Fruit fly (Drosophila melanogaster) whole organism, prepupa: ENCODE measurements around the gene Syx18.

Source experiments
- Blimp-1 ChIP-seq: fragments of 200-800 bp; sonication (Bioruptor generic); optimal IDR thresholded peaks from 3 replicates; lab custom pipeline; 2017; ENCODE audit warnings: missing biosample characterization, missing genetic modification characterization, mild to moderate bottlenecking, moderate library complexity, missing genetic modification reagents
- CG10631 ChIP-seq: fragments of 200-800 bp; sonication (Bioruptor generic); optimal IDR thresholded peaks from 2 replicates; lab custom pipeline; 2016; ENCODE audit warnings: missing biosample characterization, missing genetic modification characterization
- CG11294 ChIP-seq: fragments of 200-800 bp; sonication (Bioruptor generic); IDR thresholded peaks from 2 replicates; pipeline ENCODE4 v1.3.6; 2022; ENCODE audit warnings: missing biosample characterization, missing genetic modification characterization
- CG11902 ChIP-seq: fragments of 200-800 bp; sonication (Bioruptor generic); optimal IDR thresholded peaks from 3 replicates; lab custom pipeline; 2016; ENCODE audit warnings: missing biosample characterization, missing genetic modification characterization
- CG15336 ChIP-seq: fragments of 200-800 bp; sonication (Bioruptor generic); IDR thresholded peaks from 2 replicates; pipeline ENCODE4 v1.3.6; 2022; ENCODE audit warnings: missing biosample characterization, missing genetic modification characterization
- CG1621 ChIP-seq: fragments of 200-800 bp; sonication (Bioruptor generic); optimal IDR thresholded peaks from 3 replicates; lab custom pipeline; 2018; ENCODE audit warnings: missing biosample characterization, mild to moderate bottlenecking, missing genetic modification characterization
- CG3032 ChIP-seq: fragments of 200-800 bp; optimal IDR thresholded peaks from 2 replicates; lab custom pipeline; 2019; ENCODE audit warnings: missing biosample characterization, mild to moderate bottlenecking, missing genetic modification characterization, moderate library complexity
- CG31627 ChIP-seq: fragments of 200-800 bp; sonication (Bioruptor generic); optimal IDR thresholded peaks from 3 replicates; lab custom pipeline; 2016; ENCODE audit warnings: missing biosample characterization, missing genetic modification characterization
- CG32006 ChIP-seq: fragments of 200-800 bp; sonication (Bioruptor generic); optimal IDR thresholded peaks from 3 replicates; lab custom pipeline; 2017; ENCODE audit warnings: missing biosample characterization, mild to moderate bottlenecking, missing genetic modification characterization
- CG3919 ChIP-seq: fragments of 200-800 bp; sonication (Bioruptor generic); optimal IDR thresholded peaks from 3 replicates; lab custom pipeline; 2016; ENCODE audit warnings: missing biosample characterization, missing genetic modification characterization
- CG4318 ChIP-seq: fragments of 200-800 bp; sonication (Bioruptor generic); optimal IDR thresholded peaks from 3 replicates; lab custom pipeline; 2017; ENCODE audit warnings: missing biosample characterization, mild to moderate bottlenecking, missing genetic modification characterization
- CG6163 ChIP-seq: fragments of 200-800 bp; sonication (Bioruptor generic); IDR thresholded peaks from 3 replicates; pipeline ENCODE4 v1.3.6; 2022; ENCODE audit warnings: missing biosample characterization, missing genetic modification characterization
- CG6792 ChIP-seq: fragments of 200-800 bp; sonication (Bioruptor generic); optimal IDR thresholded peaks from 3 replicates; lab custom pipeline; 2016; ENCODE audit warnings: missing biosample characterization, missing genetic modification characterization
- CG7368 ChIP-seq: fragments of 200-800 bp; sonication (Bioruptor generic); optimal IDR thresholded peaks from 3 replicates; lab custom pipeline; 2016; ENCODE audit warnings: missing biosample characterization, missing genetic modification characterization
- CG8119 ChIP-seq: fragments of 200-800 bp; sonication (Bioruptor generic); IDR thresholded peaks from 3 replicates; pipeline ENCODE4 v1.3.6; 2022; ENCODE audit warnings: missing biosample characterization, missing genetic modification characterization
- CG8632 ChIP-seq: fragments of 200-800 bp; sonication (Bioruptor generic); optimal IDR thresholded peaks from 3 replicates; lab custom pipeline; 2016; ENCODE audit warnings: missing biosample characterization, missing genetic modification characterization
- CG9139 ChIP-seq: fragments of 200-800 bp; sonication (Bioruptor generic); optimal IDR thresholded peaks from 3 replicates; lab custom pipeline; 2017; ENCODE audit warnings: missing biosample characterization, mild to moderate bottlenecking, missing genetic modification characterization
- Eip78C ChIP-seq: fragments of 200-800 bp; sonication (Bioruptor generic); peaks from one replicate; lab custom pipeline; 2016; ENCODE audit warnings: missing biosample characterization, missing genetic modification characterization
- Eip93F ChIP-seq: fragments of 200-800 bp; sonication (Bioruptor generic); optimal IDR thresholded peaks from 2 replicates; lab custom pipeline; 2016; ENCODE audit warnings: missing biosample characterization, mild to moderate bottlenecking, missing genetic modification characterization
- Gug ChIP-seq: fragments of 200-800 bp; sonication (Bioruptor generic); IDR thresholded peaks from 2 replicates; pipeline ENCODE4 v1.3.6; 2022; ENCODE audit warnings: missing biosample characterization, missing genetic modification characterization
- Hr38 ChIP-seq: sonication (Bioruptor generic); optimal IDR thresholded peaks from 2 replicates; lab custom pipeline; 2016; ENCODE audit warnings: missing biosample characterization, missing genetic modification characterization
- Lpt ChIP-seq: fragments of 200-800 bp; sonication (Bioruptor generic); optimal IDR thresholded peaks from 3 replicates; lab custom pipeline; 2016; ENCODE audit warnings: missing biosample characterization, missing genetic modification characterization
- Met ChIP-seq: fragments of 200-800 bp; sonication (Bioruptor generic); optimal IDR thresholded peaks from 3 replicates; lab custom pipeline; 2016; ENCODE audit warnings: missing biosample characterization, missing genetic modification characterization
- OdsH ChIP-seq: fragments of 200-800 bp; sonication (Bioruptor generic); optimal IDR thresholded peaks from 3 replicates; lab custom pipeline; 2016; ENCODE audit warnings: missing biosample characterization, missing genetic modification characterization
- Sox102F ChIP-seq: fragments of 200-800 bp; sonication (Bioruptor generic); optimal IDR thresholded peaks from 2 replicates; lab custom pipeline; 2016; ENCODE audit warnings: missing biosample characterization, mild to moderate bottlenecking, missing genetic modification characterization
- Sox14 ChIP-seq: fragments of 200-800 bp; sonication (Bioruptor generic); optimal IDR thresholded peaks from 3 replicates; lab custom pipeline; 2016; ENCODE audit warnings: missing biosample characterization, missing genetic modification characterization
- Sox15 ChIP-seq: fragments of 200-800 bp; sonication (Bioruptor generic); optimal IDR thresholded peaks from 3 replicates; lab custom pipeline; 2016; ENCODE audit warnings: missing biosample characterization, missing genetic modification characterization
- achi ChIP-seq: fragments of 200-800 bp; sonication (Bioruptor generic); optimal IDR thresholded peaks from 3 replicates; lab custom pipeline; 2016; ENCODE audit warnings: missing biosample characterization, missing genetic modification characterization
- cyc ChIP-seq: fragments of 200-800 bp; sonication (Bioruptor generic); optimal IDR thresholded peaks from 3 replicates; lab custom pipeline; 2016; ENCODE audit warnings: missing biosample characterization, missing genetic modification characterization
- dac ChIP-seq: fragments of 200-800 bp; sonication (Bioruptor generic); optimal IDR thresholded peaks from 2 replicates; lab custom pipeline; 2017; ENCODE audit warnings: missing biosample characterization, mild to moderate bottlenecking, missing genetic modification characterization
- dsx ChIP-seq: fragments of 200-800 bp; optimal IDR thresholded peaks from 3 replicates; lab custom pipeline; 2019; ENCODE audit warnings: missing biosample characterization, mild to moderate bottlenecking, missing genetic modification characterization, moderate library complexity; ENCODE audit not compliant: poor library complexity, severe bottlenecking
- eg ChIP-seq: fragments of 200-800 bp; sonication (Bioruptor generic); IDR thresholded peaks from 3 replicates; pipeline ENCODE4 v1.3.6; 2022; ENCODE audit warnings: missing biosample characterization, missing genetic modification characterization
- esn ChIP-seq: fragments of 200-800 bp; sonication (Bioruptor generic); optimal IDR thresholded peaks from 2 replicates; lab custom pipeline; 2016; ENCODE audit warnings: missing biosample characterization, mild to moderate bottlenecking, missing genetic modification characterization, moderate library complexity
- fd85E ChIP-seq: fragments of 200-800 bp; sonication (Bioruptor generic); optimal IDR thresholded peaks from 3 replicates; lab custom pipeline; 2016; ENCODE audit warnings: missing biosample characterization, missing genetic modification characterization
- net ChIP-seq: fragments of 200-800 bp; sonication (Bioruptor generic); optimal IDR thresholded peaks from 3 replicates; lab custom pipeline; 2016; ENCODE audit warnings: missing biosample characterization, missing genetic modification characterization
- pdm3 ChIP-seq: fragments of 200-800 bp; sonication (Bioruptor generic); optimal IDR thresholded peaks from 3 replicates; lab custom pipeline; 2016; ENCODE audit warnings: missing biosample characterization, missing genetic modification characterization
- salr ChIP-seq, 2 experiments: fragments of 200-800 bp; sonication (Bioruptor generic); optimal IDR thresholded peaks; 3 replicates each; lab custom pipeline; 2016 to 2018; ENCODE audit warnings: missing biosample characterization in 2 of 2, missing genetic modification characterization in 2 of 2, mild to moderate bottlenecking in 1 of 2
- spab ChIP-seq: fragments of 200-800 bp; sonication (Bioruptor generic); optimal IDR thresholded peaks from 2 replicates; lab custom pipeline; 2017; ENCODE audit warnings: missing biosample characterization, mild to moderate bottlenecking, missing genetic modification characterization, missing genetic modification reagents
- svp ChIP-seq: fragments of 200-800 bp; sonication (Bioruptor generic); peaks from one replicate; lab custom pipeline; 2016; ENCODE audit warnings: missing biosample characterization, missing genetic modification characterization
- vri ChIP-seq: fragments of 200-800 bp; sonication (Bioruptor generic); optimal IDR thresholded peaks from 3 replicates; lab custom pipeline; 2016; ENCODE audit warnings: missing biosample characterization, mild to moderate bottlenecking, missing genetic modification characterization

Gene Syx18

DNA sequence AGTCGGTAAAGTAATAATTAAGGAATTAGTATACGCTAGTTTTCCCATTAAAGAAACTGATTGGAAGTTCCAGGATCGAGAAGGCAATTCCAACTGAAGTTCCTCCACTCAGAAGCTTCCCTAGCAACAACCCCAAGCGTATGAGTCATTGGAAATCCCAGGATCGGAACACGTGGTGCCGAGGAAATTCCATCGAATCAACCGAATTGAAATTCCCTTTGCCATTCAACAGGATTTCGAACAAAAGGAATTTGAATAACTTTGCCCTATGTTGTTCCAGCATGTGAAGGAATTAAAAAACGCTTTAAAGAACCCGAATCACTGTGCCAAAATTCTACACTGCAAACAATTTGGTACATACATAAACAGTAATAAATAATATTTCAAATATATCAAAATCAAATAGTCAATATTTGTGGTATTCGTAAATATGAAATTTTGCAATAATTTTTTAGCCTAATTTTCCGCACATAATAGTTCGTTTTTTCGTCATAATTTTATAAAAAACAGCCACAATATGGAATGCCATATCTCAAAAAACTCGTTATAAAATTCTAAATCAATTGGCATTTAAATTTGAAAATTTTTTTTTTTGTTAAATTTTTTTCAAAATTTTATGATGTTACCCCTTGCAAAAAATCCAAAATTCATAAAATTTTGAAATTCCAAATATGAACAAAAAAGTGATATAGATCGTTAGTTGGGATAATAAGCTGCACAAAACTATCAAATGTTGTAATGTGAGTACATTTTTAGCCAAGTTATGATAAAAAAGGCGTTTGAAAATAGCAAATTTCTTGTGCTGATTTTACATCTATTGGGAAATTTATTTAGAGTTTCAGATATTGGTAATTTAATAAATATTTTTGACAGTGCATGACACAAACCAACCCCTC lies 45.0 kb downstream of the Syx18 start (continued):
- TF ChIP-seq CG7368, result no peak
- no peak for TF ChIP-seq CG4318 (GFP tag; lab: Kevin White, UChicago)
- no peak for TF ChIP-seq CG3032 (tag; lab: Kevin White, UChicago)
- TF ChIP-seq pdm3, result no peak
- TF ChIP-seq net (GFP tag; lab: Kevin White, UChicago), result no peak
- peak; percentile 44 for TF ChIP-seq esn
- TF ChIP-seq eg, result no peak
- TF ChIP-seq Blimp-1 (GFP tag; lab: Kevin White, UChicago), result no peak
- peak; percentile 68 for TF ChIP-seq Eip78C (GFP tag; lab: Kevin White, UChicago)
- TF ChIP-seq Eip93F (GFP tag; lab: Kevin White, UChicago), result no peak
- TF ChIP-seq CG15336 (GFP tag; lab: Robert Waterston, UW), result no peak
- TF ChIP-seq vri, result no peak
- no peak for TF ChIP-seq Gug
- TF ChIP-seq CG11294 (GFP tag; lab: Robert Waterston, UW), result no peak
- TF ChIP-seq salr (GFP tag; optimal IDR thresholded peaks at IDR 0.05; lab: Kevin White, UChicago), result no peak
- no peak for TF ChIP-seq OdsH (GFP tag; lab: Kevin White, UChicago)
- no peak for TF ChIP-seq CG11902 (GFP tag; lab: Kevin White, UChicago)
- no peak for TF ChIP-seq dac
- no peak for TF ChIP-seq CG6163
- TF ChIP-seq CG32006 (GFP tag; lab: Kevin White, UChicago), result peak; percentile 6
- no peak for TF ChIP-seq CG6792 (GFP tag; lab: Kevin White, UChicago)
- peak; percentile 5 for TF ChIP-seq CG10631 (GFP tag; lab: Kevin White, UChicago)
- no peak for TF ChIP-seq spab (GFP tag; lab: Kevin White, UChicago)
- no peak for TF ChIP-seq Lpt

DNA sequence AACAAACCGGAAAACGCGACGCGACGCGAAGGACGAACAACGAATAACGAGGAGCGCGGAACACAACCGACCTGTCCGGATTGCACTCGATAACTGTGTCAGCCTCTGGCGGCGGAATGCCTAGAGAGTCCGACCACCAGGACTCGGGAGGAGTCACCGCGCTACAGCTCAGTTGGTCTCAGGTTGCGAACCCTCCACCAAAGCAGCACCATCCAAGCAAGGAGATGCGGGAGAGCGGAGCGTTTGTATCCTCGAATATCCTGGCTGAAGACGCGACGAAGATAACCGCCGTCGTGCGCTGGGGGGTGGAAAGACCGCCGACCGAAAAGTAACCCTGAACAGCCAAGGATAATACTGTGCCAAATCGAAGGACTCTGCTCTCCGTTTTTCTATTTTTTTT lies 48.0 kb downstream of the Syx18 start:
- TF ChIP-seq esn, result no peak
- TF ChIP-seq spab (GFP tag; lab: Kevin White, UChicago), result no peak
- TF ChIP-seq CG31627, result no peak
- no peak for TF ChIP-seq Eip93F (GFP tag; lab: Kevin White, UChicago)
- no peak for TF ChIP-seq CG3032 (tag; lab: Kevin White, UChicago)
- no peak for TF ChIP-seq Blimp-1 (GFP tag; lab: Kevin White, UChicago)
- TF ChIP-seq CG6163, result no peak
- TF ChIP-seq CG9139 (GFP tag; lab: Kevin White, UChicago), result no peak
- TF ChIP-seq CG11294 (GFP tag; lab: Robert Waterston, UW), result no peak
- TF ChIP-seq Lpt, result no peak
- no peak for TF ChIP-seq CG8632 (GFP tag; lab: Kevin White, UChicago)
- TF ChIP-seq fd85E (GFP tag; lab: Kevin White, UChicago), result no peak
- no peak for TF ChIP-seq Sox102F
- TF ChIP-seq eg, result no peak
- TF ChIP-seq Gug, result no peak

DNA sequence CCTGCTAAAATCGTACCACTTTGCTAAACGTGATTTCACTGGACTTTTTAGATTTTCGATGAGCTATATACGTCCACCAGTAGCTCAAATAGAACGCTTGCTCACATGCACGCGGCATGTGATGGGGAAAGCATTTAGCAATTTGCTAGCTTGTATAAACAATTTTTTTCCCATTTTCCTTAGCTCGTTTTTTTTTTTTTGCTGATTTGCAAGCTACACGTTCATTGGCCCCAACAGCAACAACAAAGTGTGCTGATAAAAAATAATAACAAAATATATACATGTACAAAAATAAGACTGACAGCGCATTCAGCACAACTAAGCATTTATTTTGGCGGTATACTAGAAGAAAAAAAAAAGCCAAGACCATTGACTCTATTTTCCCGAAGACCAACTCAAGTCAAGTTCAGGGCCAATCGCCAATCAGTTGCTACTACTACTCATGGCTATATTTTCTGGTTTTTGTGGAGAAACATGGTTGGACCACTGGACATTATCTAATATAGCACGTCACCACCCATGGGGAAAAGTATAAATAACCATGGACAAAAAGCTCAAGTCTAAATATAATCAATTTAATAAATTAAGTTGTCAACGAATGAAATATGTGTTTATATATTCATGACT lies 49.5 kb downstream of the Syx18 start:
- TF ChIP-seq CG3919 (no peak), vri (peak; percentile 61), CG1621 (no peak), esn (no peak), Eip93F (GFP tag; lab: Kevin White, UChicago) (peak; percentile 46), CG8632 (GFP tag; lab: Kevin White, UChicago) (no peak), CG6163 (no peak), spab (GFP tag; lab: Kevin White, UChicago) (no peak), CG3032 (tag; lab: Kevin White, UChicago) (no peak), cyc (GFP tag; lab: Kevin White, UChicago) (no peak), CG31627 (no peak), Sox14 (GFP tag; lab: Kevin White, UChicago) (no peak), svp (GFP tag; lab: Kevin White, UChicago) (peak; percentile 57), dsx (GFP tag; lab: Kevin White, UChicago) (no peak), OdsH (GFP tag; lab: Kevin White, UChicago) (no peak), Sox15 (GFP tag; lab: Kevin White, UChicago) (no peak), fd85E (GFP tag; lab: Kevin White, UChicago) (no peak), CG8119 (GFP tag; lab: Robert Waterston, UW) (no peak), Met (GFP tag; lab: Kevin White, UChicago) (no peak), CG32006 (GFP tag; lab: Kevin White, UChicago) (no peak), achi (no peak), eg (no peak), Hr38 (GFP tag; lab: Kevin White, UChicago) (no peak)
